Worm (Caenorhabditis elegans) whole organism, L2 larva: ENCODE results near the gene ngn-1.

Experiments used
- F13H6.1 ChIP-seq: sonication (generic microtip); optimal IDR thresholded peaks from 2 replicates; lab custom pipeline; 2016; ENCODE audit warnings: missing genetic modification characterization, missing compliant biosample characterization
- R02D3.7 ChIP-seq: fragments of 150-350 bp; optimal IDR thresholded peaks from 2 replicates; lab custom pipeline; 2014; ENCODE audit warnings: missing biosample characterization, missing genetic modification characterization
- Y55F3AM.14 ChIP-seq: fragments of 200-800 bp; sonication (Bioruptor generic); optimal IDR thresholded peaks from 2 replicates; lab custom pipeline; 2018; ENCODE audit warnings: mild to moderate bottlenecking, missing genetic modification characterization, missing compliant biosample characterization
- ZK546.5 ChIP-seq: sonication (generic microtip); optimal IDR thresholded peaks from 2 replicates; lab custom pipeline; 2017; ENCODE audit warnings: missing biosample characterization, missing genetic modification characterization
- alr-1 ChIP-seq: fragments of 150-350 bp; optimal IDR thresholded peaks from 2 replicates; lab custom pipeline; 2014; ENCODE audit warnings: missing biosample characterization, missing genetic modification characterization
- aly-2 ChIP-seq: fragments of 150-350 bp; optimal IDR thresholded peaks from 2 replicates; lab custom pipeline; 2014; ENCODE audit warnings: missing biosample characterization, missing genetic modification characterization
- ama-1 ChIP-seq: fragments of 150-350 bp; optimal IDR thresholded peaks from 2 replicates; lab custom pipeline; 2018; ENCODE audit warnings: inconsistent platforms
- blmp-1 ChIP-seq: sonication (generic microtip); optimal IDR thresholded peaks from 2 replicates; lab custom pipeline; 2017; ENCODE audit warnings: missing genetic modification characterization, mild to moderate bottlenecking, missing compliant biosample characterization, antibody characterized with exemption, moderate library complexity; ENCODE audit not compliant: insufficient read depth
- ceh-16 ChIP-seq: fragments of 150-350 bp; optimal IDR thresholded peaks from 2 replicates; lab custom pipeline; 2014; ENCODE audit warnings: missing biosample characterization, missing genetic modification characterization
- ceh-82 ChIP-seq: fragments of 150-350 bp; optimal IDR thresholded peaks from 2 replicates; lab custom pipeline; 2014; ENCODE audit warnings: missing biosample characterization, missing genetic modification characterization
- crh-2 ChIP-seq: sonication (generic microtip); optimal IDR thresholded peaks from 2 replicates; lab custom pipeline; 2017; ENCODE audit warnings: missing biosample characterization, missing genetic modification characterization
- dmd-4 ChIP-seq: sonication (generic microtip); optimal IDR thresholded peaks from 2 replicates; lab custom pipeline; 2017; ENCODE audit warnings: missing biosample characterization, missing genetic modification characterization
- egl-27 ChIP-seq: sonication (generic microtip); optimal IDR thresholded peaks from 3 replicates; lab custom pipeline; 2017; ENCODE audit warnings: missing biosample characterization, missing genetic modification reagents, missing genetic modification characterization
- elt-1 ChIP-seq: fragments of 150-350 bp; optimal IDR thresholded peaks from 2 replicates; lab custom pipeline; 2014; ENCODE audit warnings: missing biosample characterization, missing genetic modification characterization
- elt-3 ChIP-seq: sonication (generic microtip); optimal IDR thresholded peaks from 2 replicates; lab custom pipeline; 2017; ENCODE audit warnings: missing biosample characterization, missing genetic modification characterization
- fos-1 ChIP-seq: fragments of 150-350 bp; optimal IDR thresholded peaks from 2 replicates; lab custom pipeline; 2014; ENCODE audit warnings: missing biosample characterization, missing genetic modification characterization
- gmeb-1 ChIP-seq: fragments of 150-350 bp; optimal IDR thresholded peaks from 2 replicates; lab custom pipeline; 2014; ENCODE audit warnings: missing biosample characterization, missing genetic modification characterization
- lin-11 ChIP-seq: fragments of 150-350 bp; sonication (generic microtip); optimal IDR thresholded peaks from 2 replicates; lab custom pipeline; 2014; ENCODE audit warnings: missing biosample characterization, missing genetic modification characterization, inconsistent platforms, mixed read lengths
- lin-13 ChIP-seq: fragments of 150-350 bp; optimal IDR thresholded peaks from 2 replicates; lab custom pipeline; 2014; ENCODE audit warnings: missing biosample characterization, missing genetic modification reagents, missing genetic modification characterization
- lin-39 ChIP-seq: fragments of 150-350 bp; optimal IDR thresholded peaks from 2 replicates; lab custom pipeline; 2014; ENCODE audit warnings: missing biosample characterization, missing genetic modification reagents, missing genetic modification characterization
- lsy-2 ChIP-seq, 2 experiments: fragments of 150-350 bp in 1 of 2; sonication (generic microtip) in 1 of 2; optimal IDR thresholded peaks; 2 replicates each; lab custom pipeline; 2014 to 2017; ENCODE audit warnings: missing biosample characterization in 2 of 2, missing genetic modification characterization in 2 of 2
- mab-5 ChIP-seq: fragments of 150-350 bp; optimal IDR thresholded peaks from 2 replicates; lab custom pipeline; 2014; ENCODE audit warnings: missing biosample characterization, missing genetic modification characterization
- mbf-1 ChIP-seq: sonication (generic microtip); optimal IDR thresholded peaks from 2 replicates; lab custom pipeline; 2017; ENCODE audit warnings: missing biosample characterization, missing genetic modification characterization
- mdl-1 ChIP-seq, 2 experiments: fragments of 150-350 bp in 1 of 2; sonication (generic microtip) in 1 of 2; optimal IDR thresholded peaks; 2 replicates each; lab custom pipeline; 2017; ENCODE audit warnings: missing biosample characterization in 2 of 2, missing genetic modification characterization in 2 of 2
- nhr-10 ChIP-seq: sonication (generic microtip); optimal IDR thresholded peaks from 2 replicates; lab custom pipeline; 2017; ENCODE audit warnings: missing biosample characterization, missing genetic modification characterization
- nhr-11 ChIP-seq: fragments of 150-350 bp; optimal IDR thresholded peaks from 2 replicates; lab custom pipeline; 2014; ENCODE audit warnings: missing biosample characterization, missing genetic modification characterization
- nhr-12 ChIP-seq: fragments of 150-350 bp; optimal IDR thresholded peaks from 2 replicates; lab custom pipeline; 2014; ENCODE audit warnings: missing biosample characterization, missing genetic modification characterization
- nhr-129 ChIP-seq: fragments of 150-350 bp; optimal IDR thresholded peaks from 2 replicates; lab custom pipeline; 2014; ENCODE audit warnings: missing biosample characterization, missing genetic modification characterization
- nhr-21 ChIP-seq: fragments of 150-350 bp; optimal IDR thresholded peaks from 2 replicates; lab custom pipeline; 2014; ENCODE audit warnings: missing biosample characterization, missing genetic modification characterization
- nhr-23 ChIP-seq: fragments of 150-350 bp; optimal IDR thresholded peaks from 2 replicates; lab custom pipeline; 2014; ENCODE audit warnings: missing biosample characterization, missing genetic modification reagents, missing genetic modification characterization
- nhr-237 ChIP-seq: fragments of 150-350 bp; optimal IDR thresholded peaks from 2 replicates; lab custom pipeline; 2014; ENCODE audit warnings: missing biosample characterization, missing genetic modification characterization
- nhr-25 ChIP-seq: fragments of 150-350 bp; sonication (generic microtip); optimal IDR thresholded peaks from 3 replicates; lab custom pipeline; 2014; ENCODE audit warnings: missing biosample characterization, missing genetic modification characterization
- nhr-6 ChIP-seq: fragments of 150-350 bp; optimal IDR thresholded peaks from 2 replicates; lab custom pipeline; 2014; ENCODE audit warnings: missing biosample characterization, missing genetic modification characterization
- nhr-77 ChIP-seq: fragments of 150-350 bp; optimal IDR thresholded peaks from 2 replicates; lab custom pipeline; 2014; ENCODE audit warnings: missing biosample characterization, missing genetic modification characterization
- peb-1 ChIP-seq: fragments of 150-350 bp; optimal IDR thresholded peaks from 2 replicates; lab custom pipeline; 2014; ENCODE audit warnings: missing biosample characterization, missing genetic modification characterization
- skn-1 ChIP-seq: sonication (generic microtip); optimal IDR thresholded peaks from 2 replicates; lab custom pipeline; 2017; ENCODE audit warnings: missing biosample characterization, missing genetic modification characterization
- sma-3 ChIP-seq: sonication (generic microtip); optimal IDR thresholded peaks from 2 replicates; lab custom pipeline; 2016; ENCODE audit warnings: missing genetic modification reagents, missing genetic modification characterization, missing compliant biosample characterization
- sma-9 ChIP-seq, 2 experiments: fragments of 150-350 bp in 1 of 2; sonication (generic microtip) in 1 of 2; optimal IDR thresholded peaks; 2 replicates each; lab custom pipeline; 2014 to 2016; ENCODE audit warnings: missing genetic modification characterization in 2 of 2, mild to moderate bottlenecking in 1 of 2, missing biosample characterization in 1 of 2, missing compliant biosample characterization in 1 of 2, missing genetic modification reagents in 1 of 2, moderate library complexity in 1 of 2
- snpc-4 ChIP-seq: fragments of 150-350 bp; optimal IDR thresholded peaks from 2 replicates; lab custom pipeline; 2014; ENCODE audit warnings: missing biosample characterization, missing genetic modification characterization
- unc-39 ChIP-seq: fragments of 150-350 bp; optimal IDR thresholded peaks from 2 replicates; lab custom pipeline; 2014; ENCODE audit warnings: missing biosample characterization, missing genetic modification characterization
- unc-55 ChIP-seq: fragments of 150-350 bp; sonication (generic microtip); optimal IDR thresholded peaks from 3 replicates; lab custom pipeline; 2014; ENCODE audit warnings: missing biosample characterization, missing genetic modification reagents, missing genetic modification characterization
- unc-62 ChIP-seq: fragments of 150-350 bp; optimal IDR thresholded peaks from 2 replicates; lab custom pipeline; 2014; ENCODE audit warnings: missing biosample characterization, missing genetic modification reagents, missing genetic modification characterization
- zag-1 ChIP-seq: fragments of 150-350 bp; optimal IDR thresholded peaks from 2 replicates; lab custom pipeline; 2014; ENCODE audit warnings: missing biosample characterization, missing genetic modification characterization
- ztf-11 ChIP-seq: sonication (generic microtip); optimal IDR thresholded peaks from 2 replicates; lab custom pipeline; 2017; ENCODE audit warnings: missing biosample characterization, missing genetic modification characterization
- ztf-4 ChIP-seq: fragments of 150-350 bp; optimal IDR thresholded peaks from 2 replicates; lab custom pipeline; 2014; ENCODE audit warnings: missing biosample characterization, missing genetic modification characterization

Gene ngn-1

ce11 chrIV:2628171-2628570, at the start of gene ngn-1:
Gene ngn-1, minus strand, starts transcription at chrIV:2628271.
- TF ChIP-seq elt-1 (tag; lab: Kevin White, UChicago) (no peak), nhr-77 (tag; lab: Kevin White, UChicago) (no peak), lsy-2 (tag; optimal IDR thresholded peaks at IDR 0.05; lab: Kevin White, UChicago) (no peak), alr-1 (tag; lab: Kevin White, UChicago) (no peak), gmeb-1 (tag; lab: Kevin White, UChicago) (no peak), sma-3 (GFP tag; lab: Kevin White, UChicago) (no peak), ztf-4 (tag; lab: Kevin White, UChicago) (no peak), zag-1 (no peak), nhr-23 (tag; lab: Kevin White, UChicago) (no peak), F13H6.1 (tag; lab: Kevin White, UChicago) (no peak), mab-5 (tag; lab: Kevin White, UChicago) (no peak), sma-9 (GFP tag; optimal IDR thresholded peaks at IDR 0.05; lab: Kevin White, UChicago) (no peak), sma-9 (tag; optimal IDR thresholded peaks at IDR 0.05; lab: Kevin White, UChicago) (no peak), Y55F3AM.14 (GFP tag; lab: Kevin White, UChicago) (no peak), mbf-1 (tag; lab: Kevin White, UChicago) (no peak), nhr-25 (tag; lab: Kevin White, UChicago) (no peak), nhr-6 (no peak), nhr-129 (tag; lab: Kevin White, UChicago) (no peak), unc-39 (no peak), ama-1 (lab: Kevin White, UChicago) (no peak), R02D3.7 (tag; lab: Kevin White, UChicago) (no peak)
- TF ChIP-seq, all 48 proteins: peak for 0

DNA sequence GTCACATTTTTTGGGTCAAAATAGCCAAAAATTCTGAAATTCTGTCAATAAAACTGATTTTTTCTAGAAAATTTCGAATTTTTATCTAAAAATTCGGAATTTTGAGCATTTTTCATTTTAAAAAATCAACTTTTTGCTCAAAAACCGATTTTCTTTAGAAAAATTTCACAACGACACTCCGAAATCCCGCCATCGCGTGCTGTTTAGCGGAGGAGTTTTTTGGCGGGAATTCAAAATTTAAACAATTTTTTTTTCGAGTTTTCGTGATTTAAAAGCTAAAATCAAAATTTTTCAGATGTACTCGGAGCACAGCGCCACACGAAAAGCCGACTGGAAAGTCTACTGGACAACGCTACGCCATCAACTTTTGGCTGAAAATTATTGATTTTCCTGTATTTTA, 49.6 kb upstream of the ngn-1 start:
- TF ChIP-seq dmd-4 (no peak), nhr-237 (tag; lab: Kevin White, UChicago) (no peak), ztf-11 (no peak), unc-39 (no peak), sma-9 (GFP tag; optimal IDR thresholded peaks at IDR 0.05; lab: Kevin White, UChicago) (no peak), sma-9 (tag; optimal IDR thresholded peaks at IDR 0.05; lab: Kevin White, UChicago) (no peak), unc-55 (GFP tag; lab: Kevin White, UChicago) (no peak), nhr-12 (tag; lab: Kevin White, UChicago) (no peak), mbf-1 (tag; lab: Kevin White, UChicago) (no peak), sma-3 (GFP tag; lab: Kevin White, UChicago) (no peak), aly-2 (no peak), fos-1 (no peak), gmeb-1 (tag; lab: Kevin White, UChicago) (no peak), ceh-82 (tag; lab: Kevin White, UChicago) (no peak), Y55F3AM.14 (GFP tag; lab: Kevin White, UChicago) (no peak), skn-1 (tag; lab: Kevin White, UChicago) (no peak), mab-5 (tag; lab: Kevin White, UChicago) (no peak)

DNA sequence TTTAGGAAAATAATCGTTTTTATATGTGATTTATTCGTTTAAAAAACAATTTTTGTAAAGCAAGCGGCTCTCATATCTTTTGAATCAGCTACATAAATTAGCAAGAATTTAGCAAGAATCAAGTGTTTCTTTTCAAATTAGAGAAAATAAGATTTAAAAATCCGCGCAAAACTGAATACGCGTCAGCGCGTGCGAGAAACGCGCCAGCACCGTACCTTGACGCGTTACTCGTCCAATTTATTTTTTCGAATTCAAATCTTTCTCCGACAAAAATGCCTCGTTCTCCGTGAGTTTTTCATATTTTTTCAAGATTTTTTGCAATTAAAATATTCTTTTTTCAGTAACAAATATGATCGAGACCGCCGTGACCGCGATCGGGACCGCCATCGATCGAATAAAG, 48.2 kb upstream of the ngn-1 start, which contains the start of gene Y94H6A.3:
TSS of gene Y94H6A.3 (plus strand) at position 232 of the 400 bp plus-strand sequence.
- TF ChIP-seq mdl-1 (tag; optimal IDR thresholded peaks at IDR 0.05; lab: Kevin White, UChicago) (peak in 1 of 2 experiments; percentile 49), blmp-1 (tag; lab: Kevin White, UChicago) (peak; percentile 41), nhr-77 (tag; lab: Kevin White, UChicago) (peak; percentile 11), lin-11 (tag; lab: Kevin White, UChicago) (peak; percentile 86), lsy-2 (tag; optimal IDR thresholded peaks at IDR 0.05; lab: Kevin White, UChicago) (peak; percentile 93 to 95), crh-2 (tag; lab: Kevin White, UChicago) (peak; percentile 90), unc-39 (no peak), nhr-23 (tag; lab: Kevin White, UChicago) (no peak), ceh-82 (tag; lab: Kevin White, UChicago) (peak; percentile 80), aly-2 (no peak), nhr-6 (peak; percentile 62), nhr-21 (tag; lab: Kevin White, UChicago) (peak; percentile 86), skn-1 (tag; lab: Kevin White, UChicago) (no peak), nhr-12 (tag; lab: Kevin White, UChicago) (no peak), nhr-11 (tag; lab: Kevin White, UChicago) (no peak), ama-1 (lab: Kevin White, UChicago) (peak; percentile 65), unc-62 (GFP tag; lab: Kevin White, UChicago) (no peak), unc-55 (GFP tag; lab: Kevin White, UChicago) (peak; percentile 94), nhr-10 (tag; lab: Kevin White, UChicago) (peak; percentile 80), F13H6.1 (tag; lab: Kevin White, UChicago) (peak; percentile 75), elt-1 (tag; lab: Kevin White, UChicago) (no peak), lin-13 (GFP tag; lab: Kevin White, UChicago) (peak; percentile 94), gmeb-1 (tag; lab: Kevin White, UChicago) (peak; percentile 99), dmd-4 (no peak), nhr-129 (tag; lab: Kevin White, UChicago) (peak; percentile 56), lin-39 (tag; lab: Kevin White, UChicago) (no peak), peb-1 (no peak), fos-1 (peak; percentile 49), zag-1 (peak; percentile 40), R02D3.7 (tag; lab: Kevin White, UChicago) (peak; percentile 60), snpc-4 (peak; percentile 70), ceh-16 (tag; lab: Kevin White, UChicago) (no peak), mab-5 (tag; lab: Kevin White, UChicago) (peak; percentile 86), egl-27 (tag; lab: Kevin White, UChicago) (peak; percentile 76), ztf-4 (tag; lab: Kevin White, UChicago) (peak; percentile 55), elt-3 (tag; lab: Kevin White, UChicago) (no peak), ZK546.5 (peak; percentile 35), sma-3 (GFP tag; lab: Kevin White, UChicago) (peak; percentile 76), nhr-237 (tag; lab: Kevin White, UChicago) (peak; percentile 30), Y55F3AM.14 (GFP tag; lab: Kevin White, UChicago) (no peak)
